Worm (Caenorhabditis elegans) whole organism, young adult: ENCODE measurements around the gene such-1.

Source experiments
- B0019.2 ChIP-seq: fragments of 200-800 bp; sonication (Bioruptor generic); conservative IDR thresholded peaks from 2 replicates; pipeline ENCODE4 v1.3.6; 2022; ENCODE audit warnings: missing genetic modification reagents, missing genetic modification characterization, missing compliant biosample characterization
- B0261.1 ChIP-seq: sonication (generic microtip); optimal IDR thresholded peaks from 2 replicates; lab custom pipeline; 2016; ENCODE audit warnings: mild to moderate bottlenecking, missing genetic modification characterization, moderate library complexity, missing compliant biosample characterization
- C17E4.6 ChIP-seq: fragments of 200-800 bp; sonication (Bioruptor generic); IDR thresholded peaks from 2 replicates; pipeline ENCODE4 v1.3.6; 2022; ENCODE audit warnings: missing genetic modification reagents, missing genetic modification characterization, missing compliant biosample characterization
- K12H6.12 ChIP-seq: fragments of 200-800 bp; sonication (Bioruptor generic); optimal IDR thresholded peaks from 2 replicates; lab custom pipeline; 2018; ENCODE audit warnings: mild to moderate bottlenecking, missing genetic modification characterization, missing compliant biosample characterization
- ceh-58 ChIP-seq: fragments of 200-800 bp; sonication (Bioruptor generic); IDR thresholded peaks from 2 replicates; pipeline ENCODE4 v1.3.6; 2022; ENCODE audit warnings: missing genetic modification characterization, missing compliant biosample characterization
- efl-1 ChIP-seq: fragments of 150-350 bp; optimal IDR thresholded peaks from 2 replicates; lab custom pipeline; 2014; ENCODE audit warnings: missing biosample characterization, missing genetic modification reagents, missing genetic modification characterization
- egl-18 ChIP-seq: fragments of 200-800 bp; sonication (Bioruptor generic); IDR thresholded peaks from 2 replicates; pipeline ENCODE4 v1.3.6; 2022; ENCODE audit warnings: missing genetic modification reagents, missing genetic modification characterization, missing compliant biosample characterization
- egrh-3 ChIP-seq: fragments of 200-800 bp; sonication (Bioruptor generic); IDR thresholded peaks from 2 replicates; pipeline ENCODE4 v1.3.6; 2022; ENCODE audit warnings: missing genetic modification reagents, missing genetic modification characterization, missing compliant biosample characterization
- ekl-4 ChIP-seq: fragments of 200-800 bp; sonication (Bioruptor generic); IDR thresholded peaks from 2 replicates; pipeline ENCODE4 v1.3.6; 2022; ENCODE audit warnings: missing genetic modification reagents, missing genetic modification characterization, missing compliant biosample characterization
- fkh-3 ChIP-seq: sonication (generic microtip); optimal IDR thresholded peaks from 2 replicates; lab custom pipeline; 2016; ENCODE audit warnings: mild to moderate bottlenecking, missing genetic modification characterization, missing compliant biosample characterization
- hmg-1.2 ChIP-seq: fragments of 200-800 bp; sonication (Bioruptor generic); IDR thresholded peaks from 2 replicates; pipeline ENCODE4 v1.3.6; 2022; ENCODE audit warnings: missing genetic modification reagents, missing genetic modification characterization, missing compliant biosample characterization
- let-526 ChIP-seq: fragments of 200-800 bp; sonication (Bioruptor generic); IDR thresholded peaks from 2 replicates; pipeline ENCODE4 v1.3.6; 2022; ENCODE audit warnings: missing genetic modification reagents, missing genetic modification characterization, missing compliant biosample characterization
- lin-40 ChIP-seq: sonication (generic microtip); optimal IDR thresholded peaks from 2 replicates; lab custom pipeline; 2016; ENCODE audit warnings: missing genetic modification characterization, mild to moderate bottlenecking, missing compliant biosample characterization, missing genotype, missing genetic modification reagents
- lir-1 ChIP-seq: fragments of 200-800 bp; sonication (Bioruptor generic); conservative IDR thresholded peaks from 2 replicates; pipeline ENCODE4 v1.3.6; 2022; ENCODE audit warnings: missing genetic modification reagents, missing genetic modification characterization, missing compliant biosample characterization
- madf-6 ChIP-seq: fragments of 200-800 bp; sonication (Bioruptor generic); IDR thresholded peaks from 2 replicates; pipeline ENCODE4 v1.3.6; 2022; ENCODE audit warnings: missing genetic modification reagents, missing genetic modification characterization, missing compliant biosample characterization
- mcd-1 ChIP-seq: fragments of 200-800 bp; sonication (Bioruptor generic); IDR thresholded peaks from 2 replicates; pipeline ENCODE4 v1.3.6; 2022; ENCODE audit warnings: missing genetic modification reagents, missing genetic modification characterization, missing compliant biosample characterization
- mel-28 ChIP-seq: sonication (generic microtip); optimal IDR thresholded peaks from 2 replicates; lab custom pipeline; 2016; ENCODE audit warnings: borderline replicate concordance, mild to moderate bottlenecking, missing genetic modification characterization, missing compliant biosample characterization
- nfyb-1 ChIP-seq: fragments of 200-800 bp; sonication (Bioruptor generic); IDR thresholded peaks from 2 replicates; pipeline ENCODE4 v1.3.6; 2022; ENCODE audit warnings: missing genetic modification reagents, missing genetic modification characterization, missing compliant biosample characterization
- nhr-27 ChIP-seq: fragments of 200-800 bp; sonication (Bioruptor generic); optimal IDR thresholded peaks from 2 replicates; lab custom pipeline; 2018; ENCODE audit warnings: mild to moderate bottlenecking, missing genetic modification characterization, moderate library complexity, missing compliant biosample characterization
- rpc-1 ChIP-seq, 2 experiments: fragments of 150-350 bp in 1 of 2; sonication (generic microtip) in 1 of 2; optimal IDR thresholded peaks; 2 replicates each; lab custom pipeline; 2014 to 2018; ENCODE audit warnings: missing biosample characterization in 1 of 2, missing genetic modification characterization in 1 of 2, missing genetic modification reagents in 1 of 2, missing genotype in 1 of 2
- sdz-38 ChIP-seq: sonication (generic microtip); optimal IDR thresholded peaks from 2 replicates; lab custom pipeline; 2016; ENCODE audit warnings: missing genotype, missing genetic modification characterization, missing compliant biosample characterization
- snpc-4 ChIP-seq, 5 experiments: fragments of 150-350 bp in 1 of 5; sonication (generic microtip) in 4 of 5; optimal IDR thresholded peaks; 2 replicates each; lab custom pipeline; 2014 to 2018; ENCODE audit warnings: missing genetic modification characterization in 5 of 5, missing biosample characterization in 3 of 5, antibody characterized with exemption in 2 of 5, mild to moderate bottlenecking in 2 of 5, missing compliant biosample characterization in 2 of 5, missing genotype in 2 of 5, moderate library complexity in 2 of 5, missing genetic modification reagents in 1 of 5
- tbp1 ChIP-seq: fragments of 200-800 bp; sonication (Bioruptor generic); optimal IDR thresholded peaks from 2 replicates; lab custom pipeline; 2018; ENCODE audit warnings: mild to moderate bottlenecking, missing genetic modification characterization, missing compliant biosample characterization
- zfh-2 ChIP-seq: fragments of 200-800 bp; sonication (Bioruptor generic); conservative IDR thresholded peaks from 2 replicates; pipeline ENCODE4 v1.3.6; 2022; ENCODE audit warnings: missing genetic modification reagents, missing genetic modification characterization, missing compliant biosample characterization
- ztf-28 ChIP-seq: fragments of 200-800 bp; sonication (Bioruptor generic); IDR thresholded peaks from 2 replicates; pipeline ENCODE4 v1.3.6; 2022; ENCODE audit warnings: missing genetic modification reagents, missing genetic modification characterization, missing compliant biosample characterization

Gene such-1

ce11 chrIII:11478468-11479363 is 44.8 kb downstream of the such-1 start (continued):
- TF ChIP-seq ekl-4 (GFP tag; lab: Robert Waterston, UW) (no peak), lin-40 (tag; lab: Kevin White, UChicago) (no peak), ztf-28 (GFP tag; lab: Robert Waterston, UW) (no peak), B0019.2 (GFP tag; lab: Robert Waterston, UW) (no peak), madf-6 (no peak), nhr-27 (tag; lab: Kevin White, UChicago) (no peak), sdz-38 (tag; lab: Kevin White, UChicago) (no peak), rpc-1 (optimal IDR thresholded peaks at IDR 0.05; lab: Kevin White, UChicago) (no peak), rpc-1 (tag; optimal IDR thresholded peaks at IDR 0.05; lab: Kevin White, UChicago) (peak; percentile 56), C17E4.6 (GFP tag; lab: Robert Waterston, UW) (no peak)
- TF ChIP-seq, all 124 proteins: peak for 5

- TF ChIP-seq ceh-58 (GFP tag; lab: Robert Waterston, UW) (0 out of 2 replicates have a peak, but pooled peaks have one; percentile 39), lir-1 (GFP tag; lab: Robert Waterston, UW) (no peak), egrh-3 (GFP tag; lab: Robert Waterston, UW) (peak; percentile 62; the same call in 1 of the 2 replicates), zfh-2 (GFP tag; lab: Robert Waterston, UW) (peak; percentile 75), mcd-1 (0 out of 2 replicates have a peak, but pooled peaks have one; percentile 15)
These were observed 46.3 kb downstream of the such-1 start for ce11 chrIII:11477307-11477706.

- peak; percentile 75 for TF ChIP-seq zfh-2 (GFP tag; lab: Robert Waterston, UW)
- TF ChIP-seq snpc-4 (GFP tag; optimal IDR thresholded peaks at IDR 0.05; lab: Kevin White, UChicago): no peak
- no peak for TF ChIP-seq snpc-4 (tag; optimal IDR thresholded peaks at IDR 0.05; lab: Kevin White, UChicago)
- peak; percentile 49; the same call in 1 of the 2 replicates for TF ChIP-seq egrh-3 (GFP tag; lab: Robert Waterston, UW)
These were observed 48.8 kb downstream of the such-1 start for ce11 chrIII:11474674-11475306.

ce11 chrIII:11472861-11473260 is 50.7 kb downstream of the such-1 start:
- TF ChIP-seq tbp1 (GFP tag; lab: Kevin White, UChicago): peak; percentile 75
- TF ChIP-seq let-526 (GFP tag; lab: Robert Waterston, UW): no peak
- peak; percentile 29 for TF ChIP-seq rpc-1 (optimal IDR thresholded peaks at IDR 0.05; lab: Kevin White, UChicago)
- TF ChIP-seq rpc-1 (tag; optimal IDR thresholded peaks at IDR 0.05; lab: Kevin White, UChicago): peak; percentile 62
- TF ChIP-seq B0261.1 (tag; lab: Kevin White, UChicago): peak; percentile 48
- TF ChIP-seq efl-1: no peak

- TF ChIP-seq mel-28 (tag; lab: Kevin White, UChicago) (no peak), hmg-1.2 (GFP tag; lab: Robert Waterston, UW) (0 out of 2 replicates have a peak, but pooled peaks have one; percentile 22), fkh-3 (tag; lab: Kevin White, UChicago) (no peak), K12H6.12 (tag; lab: Kevin White, UChicago) (no peak), mcd-1 (0 out of 2 replicates have a peak, but pooled peaks have one; percentile 20)
These were observed 52.2 kb downstream of the such-1 start for ce11 chrIII:11471336-11471735.

- TF ChIP-seq nfyb-1 (GFP tag; lab: Robert Waterston, UW) (peak; percentile 86), lin-40 (tag; lab: Kevin White, UChicago) (no peak), egl-18 (no peak)
These were observed 53.2 kb downstream of the such-1 start, which contains the start of gene bed-2 for ce11 chrIII:11470311-11470858. Gene bed-2, minus strand, starts transcription at chrIII:11470808.
